Worm (Caenorhabditis elegans) whole organism, young adult: Measurements from ENCODE around the gene nlp-56.
A peak's percentile ranks its signal among the peaks of the same experiment; 100 is the strongest.

Experiments
- B0035.1 ChIP-seq: sonication (generic microtip); optimal IDR thresholded peaks from 2 replicates; lab custom pipeline; 2016; ENCODE audit warnings: missing genetic modification characterization, mild to moderate bottlenecking, missing compliant biosample characterization, missing genotype, missing genetic modification reagents
- C17E4.6 ChIP-seq: fragments of 200-800 bp; sonication (Bioruptor generic); IDR thresholded peaks from 2 replicates; pipeline ENCODE4 v1.3.6; 2022; ENCODE audit warnings: missing genetic modification reagents, missing genetic modification characterization, missing compliant biosample characterization
- F23B12.7 ChIP-seq: sonication (generic microtip); optimal IDR thresholded peaks from 2 replicates; lab custom pipeline; 2017; ENCODE audit warnings: missing genetic modification characterization, mild to moderate bottlenecking, missing compliant biosample characterization, antibody characterized with exemption, moderate library complexity; ENCODE audit not compliant: insufficient read depth
- F57A8.1 ChIP-seq: fragments of 200-800 bp; sonication (Bioruptor generic); optimal IDR thresholded peaks from 2 replicates; lab custom pipeline; 2018; ENCODE audit warnings: mild to moderate bottlenecking, missing genetic modification characterization, moderate library complexity, missing compliant biosample characterization
- F57C9.4 ChIP-seq: sonication (generic microtip); optimal IDR thresholded peaks from 2 replicates; lab custom pipeline; 2017; ENCODE audit warnings: mild to moderate bottlenecking, missing genetic modification characterization, missing compliant biosample characterization
- K11D2.4 ChIP-seq: fragments of 200-800 bp; sonication (Bioruptor generic); IDR thresholded peaks from 2 replicates; pipeline ENCODE4 v1.3.6; 2022; ENCODE audit warnings: missing genetic modification reagents, missing genetic modification characterization, missing compliant biosample characterization
- K12H6.12 ChIP-seq: fragments of 200-800 bp; sonication (Bioruptor generic); optimal IDR thresholded peaks from 2 replicates; lab custom pipeline; 2018; ENCODE audit warnings: mild to moderate bottlenecking, missing genetic modification characterization, missing compliant biosample characterization
- T26A5.8 ChIP-seq: sonication (generic microtip); optimal IDR thresholded peaks from 2 replicates; lab custom pipeline; 2016; ENCODE audit warnings: missing genetic modification characterization, missing compliant biosample characterization
- Y67H2A.10 ChIP-seq: fragments of 200-800 bp; sonication (Bioruptor generic); conservative IDR thresholded peaks from 2 replicates; pipeline ENCODE4 v1.3.6; 2022; ENCODE audit warnings: missing genetic modification reagents, missing genetic modification characterization, missing compliant biosample characterization
- Y95B8A.8 ChIP-seq: fragments of 200-800 bp; sonication (Bioruptor generic); IDR thresholded peaks from 2 replicates; pipeline ENCODE4 v1.3.6; 2022; ENCODE audit warnings: missing genetic modification reagents, missing genetic modification characterization, missing compliant biosample characterization
- ama-1 ChIP-seq, 3 experiments: fragments of 150-350 bp in 1 of 3; sonication (generic microtip) in 2 of 3; optimal IDR thresholded peaks; 2 replicates each; lab custom pipeline; 2014 to 2018; ENCODE audit warnings: missing biosample characterization in 2 of 3, missing genetic modification characterization in 2 of 3, missing genetic modification reagents in 2 of 3
- aptf-3 ChIP-seq: fragments of 200-800 bp; sonication (Bioruptor generic); IDR thresholded peaks from 2 replicates; pipeline ENCODE4 v1.3.6; 2022; ENCODE audit warnings: missing genetic modification characterization, missing compliant biosample characterization
- atf-7 ChIP-seq: sonication (generic microtip); optimal IDR thresholded peaks from 2 replicates; lab custom pipeline; 2017; ENCODE audit warnings: mild to moderate bottlenecking, missing genetic modification characterization, missing compliant biosample characterization
- athp-1 ChIP-seq: sonication (generic microtip); optimal IDR thresholded peaks from 2 replicates; lab custom pipeline; 2017; ENCODE audit warnings: mild to moderate bottlenecking, missing genetic modification characterization, missing compliant biosample characterization
- attf-3 ChIP-seq: fragments of 200-800 bp; sonication (Bioruptor generic); conservative IDR thresholded peaks from 2 replicates; pipeline ENCODE4 v1.3.6; 2022; ENCODE audit warnings: missing genetic modification reagents, missing genetic modification characterization, missing compliant biosample characterization
- attf-5 ChIP-seq: fragments of 200-800 bp; sonication (Bioruptor generic); optimal IDR thresholded peaks from 2 replicates; lab custom pipeline; 2018; ENCODE audit warnings: mild to moderate bottlenecking, missing genetic modification characterization, missing compliant biosample characterization
- cebp-1 ChIP-seq, 2 experiments: fragments of 200-800 bp in 1 of 2; sonication (Bioruptor generic) in 1 of 2; sonication (generic microtip) in 1 of 2; IDR thresholded peaks in 1 of 2; optimal IDR thresholded peaks in 1 of 2; 2 replicates each; pipeline versions ENCODE4 v1.3.6 to Lab custom; 2017 to 2022; ENCODE audit warnings: missing compliant biosample characterization in 2 of 2, missing genetic modification characterization in 2 of 2, mild to moderate bottlenecking in 1 of 2, missing genetic modification reagents in 1 of 2, moderate library complexity in 1 of 2
- ceh-27 ChIP-seq: fragments of 200-800 bp; sonication (Bioruptor generic); optimal IDR thresholded peaks from 2 replicates; lab custom pipeline; 2018; ENCODE audit warnings: mild to moderate bottlenecking, missing genetic modification characterization, moderate library complexity, missing compliant biosample characterization
- ceh-79 ChIP-seq: sonication (generic microtip); optimal IDR thresholded peaks from 2 replicates; lab custom pipeline; 2017; ENCODE audit warnings: mild to moderate bottlenecking, missing genetic modification characterization, missing compliant biosample characterization
- chd-7 ChIP-seq: sonication (generic microtip); optimal IDR thresholded peaks from 2 replicates; lab custom pipeline; 2016; ENCODE audit warnings: mild to moderate bottlenecking, missing genetic modification characterization, moderate library complexity, missing compliant biosample characterization
- die-1 ChIP-seq: sonication (generic microtip); optimal IDR thresholded peaks from 2 replicates; lab custom pipeline; 2016; ENCODE audit warnings: missing genotype, mild to moderate bottlenecking, missing genetic modification characterization, missing compliant biosample characterization
- egl-18 ChIP-seq: fragments of 200-800 bp; sonication (Bioruptor generic); IDR thresholded peaks from 2 replicates; pipeline ENCODE4 v1.3.6; 2022; ENCODE audit warnings: missing genetic modification reagents, missing genetic modification characterization, missing compliant biosample characterization
- ekl-4 ChIP-seq: fragments of 200-800 bp; sonication (Bioruptor generic); IDR thresholded peaks from 2 replicates; pipeline ENCODE4 v1.3.6; 2022; ENCODE audit warnings: missing genetic modification reagents, missing genetic modification characterization, missing compliant biosample characterization
- him-1 ChIP-seq: sonication (generic microtip); optimal IDR thresholded peaks from 2 replicates; lab custom pipeline; 2016; ENCODE audit warnings: missing genotype, missing genetic modification reagents, missing genetic modification characterization, missing compliant biosample characterization
- hlh-26 ChIP-seq: fragments of 200-800 bp; sonication (Bioruptor generic); conservative IDR thresholded peaks from 2 replicates; pipeline ENCODE4 v1.3.6; 2022; ENCODE audit warnings: missing genetic modification reagents, missing genetic modification characterization, missing compliant biosample characterization
- let-526 ChIP-seq: fragments of 200-800 bp; sonication (Bioruptor generic); IDR thresholded peaks from 2 replicates; pipeline ENCODE4 v1.3.6; 2022; ENCODE audit warnings: missing genetic modification reagents, missing genetic modification characterization, missing compliant biosample characterization
- lin-35 ChIP-seq, 3 experiments: fragments of 150-350 bp in 2 of 3; sonication (generic microtip) in 1 of 3; optimal IDR thresholded peaks; 2 replicates each; lab custom pipeline; 2014 to 2018; ENCODE audit warnings: missing biosample characterization in 3 of 3, missing genetic modification characterization in 3 of 3, missing genetic modification reagents in 3 of 3
- lin-40 ChIP-seq: sonication (generic microtip); optimal IDR thresholded peaks from 2 replicates; lab custom pipeline; 2016; ENCODE audit warnings: missing genetic modification characterization, mild to moderate bottlenecking, missing compliant biosample characterization, missing genotype, missing genetic modification reagents
- lin-54 ChIP-seq: fragments of 200-800 bp; sonication (Bioruptor generic); optimal IDR thresholded peaks from 2 replicates; lab custom pipeline; 2018; ENCODE audit warnings: mild to moderate bottlenecking, missing genetic modification characterization, missing compliant biosample characterization
- lir-1 ChIP-seq: fragments of 200-800 bp; sonication (Bioruptor generic); conservative IDR thresholded peaks from 2 replicates; pipeline ENCODE4 v1.3.6; 2022; ENCODE audit warnings: missing genetic modification reagents, missing genetic modification characterization, missing compliant biosample characterization
- madf-8 ChIP-seq: fragments of 200-800 bp; sonication (Bioruptor generic); conservative IDR thresholded peaks from 2 replicates; pipeline ENCODE4 v1.3.6; 2022; ENCODE audit warnings: missing genetic modification reagents, missing genetic modification characterization, missing compliant biosample characterization
- mxl-1 ChIP-seq: sonication (generic microtip); optimal IDR thresholded peaks from 2 replicates; lab custom pipeline; 2016; ENCODE audit warnings: missing genetic modification characterization, missing compliant biosample characterization
- nfya-1 ChIP-seq: sonication (generic microtip); optimal IDR thresholded peaks from 2 replicates; lab custom pipeline; 2017; ENCODE audit warnings: antibody characterized with exemption, missing compliant biosample characterization, missing genetic modification characterization, borderline replicate concordance; ENCODE audit not compliant: insufficient read depth
- nhr-179 ChIP-seq: sonication (generic microtip); optimal IDR thresholded peaks from 2 replicates; lab custom pipeline; 2016; ENCODE audit warnings: mild to moderate bottlenecking, missing genetic modification characterization, missing compliant biosample characterization
- nhr-80 ChIP-seq: sonication (generic microtip); optimal IDR thresholded peaks from 2 replicates; lab custom pipeline; 2016; ENCODE audit warnings: missing genetic modification characterization, missing compliant biosample characterization
- nhr-90 ChIP-seq: sonication (generic microtip); optimal IDR thresholded peaks from 2 replicates; lab custom pipeline; 2016; ENCODE audit warnings: missing genotype, mild to moderate bottlenecking, missing genetic modification characterization, missing compliant biosample characterization
- rec-8 ChIP-seq, 2 experiments: sonication (generic microtip); optimal IDR thresholded peaks; 2 replicates each; lab custom pipeline; 2016; ENCODE audit warnings: mild to moderate bottlenecking in 2 of 2, missing genetic modification characterization in 2 of 2, missing genetic modification reagents in 2 of 2, missing genotype in 2 of 2, missing biosample characterization in 1 of 2, missing compliant biosample characterization in 1 of 2, moderate library complexity in 1 of 2
- sdz-38 ChIP-seq: sonication (generic microtip); optimal IDR thresholded peaks from 2 replicates; lab custom pipeline; 2016; ENCODE audit warnings: missing genotype, missing genetic modification characterization, missing compliant biosample characterization
- sea-2 ChIP-seq: fragments of 200-800 bp; sonication (Bioruptor generic); IDR thresholded peaks from 2 replicates; pipeline ENCODE4 v1.3.6; 2022; ENCODE audit warnings: missing genetic modification characterization, missing compliant biosample characterization
- somi-1 ChIP-seq: fragments of 200-800 bp; sonication (Bioruptor generic); optimal IDR thresholded peaks from 2 replicates; lab custom pipeline; 2018; ENCODE audit warnings: mild to moderate bottlenecking, missing genetic modification characterization, missing compliant biosample characterization
- unc-130 ChIP-seq: sonication (generic microtip); optimal IDR thresholded peaks from 2 replicates; lab custom pipeline; 2016; ENCODE audit warnings: missing genetic modification reagents, missing genetic modification characterization, missing compliant biosample characterization
- unc-62 ChIP-seq: fragments of 150-350 bp; optimal IDR thresholded peaks from 2 replicates; lab custom pipeline; 2014; ENCODE audit warnings: missing biosample characterization, missing genetic modification reagents, missing genetic modification characterization
- ztf-18 ChIP-seq: sonication (generic microtip); optimal IDR thresholded peaks from 2 replicates; lab custom pipeline; 2016; ENCODE audit warnings: missing genotype, mild to moderate bottlenecking, missing genetic modification characterization, missing compliant biosample characterization
- ztf-22 ChIP-seq: fragments of 200-800 bp; sonication (Bioruptor generic); optimal IDR thresholded peaks from 2 replicates; lab custom pipeline; 2018; ENCODE audit warnings: mild to moderate bottlenecking, missing genetic modification characterization, moderate library complexity, missing compliant biosample characterization
- ztf-25 ChIP-seq: fragments of 200-800 bp; sonication (Bioruptor generic); IDR thresholded peaks from 2 replicates; pipeline ENCODE4 v1.3.6; 2022; ENCODE audit warnings: missing genetic modification reagents, missing genetic modification characterization, missing compliant biosample characterization

The nlp-56 gene

ce11 chrIV:14790579-14790978 is 6.0 kb upstream of the nlp-56 start (continued):
- TF ChIP-seq lin-40 (tag; lab: Kevin White, UChicago) (peak; percentile 7), somi-1 (GFP tag; lab: Kevin White, UChicago) (peak; percentile 26), cebp-1 (GFP tag; IDR thresholded peaks at IDR 0.05; lab: Robert Waterston, UW) (no peak), cebp-1 (tag; optimal IDR thresholded peaks at IDR 0.05; lab: Kevin White, UChicago) (peak; percentile 25), lin-35 (GFP tag; optimal IDR thresholded peaks at IDR 0.05; lab: Kevin White, UChicago) (peak in 1 of 3 experiments; percentile 62), ztf-18 (tag; lab: Kevin White, UChicago) (peak; percentile 6), atf-7 (no peak), Y67H2A.10 (GFP tag; lab: Robert Waterston, UW) (0 out of 2 replicates have a peak, but pooled peaks have one; percentile 28), lin-54 (GFP tag; lab: Kevin White, UChicago) (peak; percentile 21), rec-8 (tag; optimal IDR thresholded peaks at IDR 0.05; lab: Kevin White, UChicago) (peak in 1 of 2 experiments; percentile 32), let-526 (GFP tag; lab: Robert Waterston, UW) (no peak), nfya-1 (no peak), die-1 (tag; lab: Kevin White, UChicago) (peak; percentile 35), egl-18 (GFP tag; lab: Robert Waterston, UW) (no peak), ama-1 (optimal IDR thresholded peaks at IDR 0.05; lab: Kevin White, UChicago) (no peak), ama-1 (GFP tag; optimal IDR thresholded peaks at IDR 0.05; lab: Kevin White, UChicago) (peak in 1 of 2 experiments; percentile 47), ztf-25 (GFP tag; lab: Robert Waterston, UW) (no peak), K11D2.4 (GFP tag; lab: Robert Waterston, UW) (no peak), madf-8 (GFP tag; lab: Robert Waterston, UW) (no peak; the same call in 1 of the 2 replicates), ceh-27 (GFP tag; lab: Kevin White, UChicago) (no peak), athp-1 (peak; percentile 31), him-1 (tag; lab: Kevin White, UChicago) (peak; percentile 73), F23B12.7 (no peak), attf-3 (GFP tag; lab: Robert Waterston, UW) (no peak)
- TF ChIP-seq, all 124 proteins: peak for 29

- TF ChIP-seq cebp-1 (GFP tag; IDR thresholded peaks at IDR 0.05; lab: Robert Waterston, UW) (no peak), cebp-1 (tag; optimal IDR thresholded peaks at IDR 0.05; lab: Kevin White, UChicago) (peak; percentile 64), nhr-80 (tag; lab: Kevin White, UChicago) (peak; percentile 29), die-1 (tag; lab: Kevin White, UChicago) (no peak), C17E4.6 (no peak), F57C9.4 (no peak), ztf-22 (GFP tag; lab: Kevin White, UChicago) (no peak), Y95B8A.8 (no peak), ztf-18 (tag; lab: Kevin White, UChicago) (no peak), unc-130 (GFP tag; lab: Kevin White, UChicago) (no peak), ekl-4 (GFP tag; lab: Robert Waterston, UW) (no peak), sdz-38 (tag; lab: Kevin White, UChicago) (no peak), F57A8.1 (GFP tag; lab: Kevin White, UChicago) (no peak), unc-62 (GFP tag; lab: Kevin White, UChicago) (no peak), nhr-179 (tag; lab: Kevin White, UChicago) (no peak), attf-5 (GFP tag; lab: Kevin White, UChicago) (peak; percentile 46), ceh-27 (GFP tag; lab: Kevin White, UChicago) (no peak), B0035.1 (tag; lab: Kevin White, UChicago) (no peak), aptf-3 (GFP tag; lab: Robert Waterston, UW) (no peak), ceh-79 (tag; lab: Kevin White, UChicago) (no peak), chd-7 (tag; lab: Kevin White, UChicago) (no peak), T26A5.8 (tag; lab: Kevin White, UChicago) (no peak), mxl-1 (tag; lab: Kevin White, UChicago) (no peak), ztf-25 (GFP tag; lab: Robert Waterston, UW) (no peak), lir-1 (GFP tag; lab: Robert Waterston, UW) (no peak), K12H6.12 (no peak), sea-2 (no peak), nhr-90 (tag; lab: Kevin White, UChicago) (no peak), hlh-26 (GFP tag; lab: Robert Waterston, UW) (no peak)
Measured at ce11 chrIV:14786374-14787136, 2.0 kb upstream of the nlp-56 start, which contains the start of gene melo-1. Gene melo-1, plus strand, starts transcription at chrIV:14787031.
